Worm (Caenorhabditis elegans) whole organism, L1 larva: ENCODE measurements around the gene zig-2.
"Not testable (repeated sequence)": the region's sequence is repeated elsewhere in the genome, so short reads cannot be mapped to it uniquely, and the experiment has no call there.

Experiments used
- C34B4.2 ChIP-seq: sonication (generic microtip); optimal IDR thresholded peaks from 2 replicates; lab custom pipeline; 2017; ENCODE audit warnings: mild to moderate bottlenecking, missing genetic modification characterization, missing compliant biosample characterization
- F16B12.6 ChIP-seq: fragments of 150-350 bp; optimal IDR thresholded peaks from 2 replicates; lab custom pipeline; 2014; ENCODE audit warnings: missing biosample characterization, missing genetic modification characterization
- aha-1 ChIP-seq: fragments of 150-350 bp; optimal IDR thresholded peaks from 2 replicates; lab custom pipeline; 2014; ENCODE audit warnings: missing biosample characterization, missing genetic modification characterization
- alr-1 ChIP-seq: fragments of 200-800 bp; sonication (Bioruptor generic); optimal IDR thresholded peaks from 2 replicates; lab custom pipeline; 2018; ENCODE audit warnings: borderline replicate concordance, mild to moderate bottlenecking, missing genetic modification characterization, missing compliant biosample characterization
- aly-2 ChIP-seq: fragments of 150-350 bp; optimal IDR thresholded peaks from 2 replicates; lab custom pipeline; 2014; ENCODE audit warnings: missing biosample characterization, missing genetic modification characterization
- ama-1 ChIP-seq: fragments of 150-350 bp; optimal IDR thresholded peaks from 2 replicates; lab custom pipeline; 2014
- blmp-1 ChIP-seq: fragments of 150-350 bp; optimal IDR thresholded peaks from 2 replicates; lab custom pipeline; 2014; ENCODE audit warnings: missing biosample characterization, missing genetic modification characterization
- ceh-82 ChIP-seq, 3 experiments: fragments of 150-350 bp in 1 of 3; sonication (generic microtip) in 2 of 3; optimal IDR thresholded peaks; 2 replicates each; lab custom pipeline; 2014 to 2017; ENCODE audit warnings: missing biosample characterization in 3 of 3, missing genetic modification characterization in 3 of 3
- ceh-90 ChIP-seq: sonication (generic microtip); optimal IDR thresholded peaks from 2 replicates; lab custom pipeline; 2016; ENCODE audit warnings: missing genetic modification characterization, missing compliant biosample characterization
- egl-13 ChIP-seq: sonication (generic microtip); optimal IDR thresholded peaks from 2 replicates; lab custom pipeline; 2016; ENCODE audit warnings: missing genotype, missing genetic modification reagents, missing genetic modification characterization, missing compliant biosample characterization
- egl-27 ChIP-seq, 2 experiments: fragments of 150-350 bp in 1 of 2; sonication (generic microtip); optimal IDR thresholded peaks; 3 replicates each; lab custom pipeline; 2017 to 2018; ENCODE audit warnings: missing biosample characterization in 2 of 2, missing genetic modification characterization in 2 of 2, missing genetic modification reagents in 2 of 2
- ets-5 ChIP-seq: fragments of 200-800 bp; sonication (Bioruptor generic); IDR thresholded peaks from 2 replicates; pipeline ENCODE4 v1.3.6; 2022; ENCODE audit warnings: missing genetic modification characterization, missing compliant biosample characterization
- fkh-10 ChIP-seq: sonication (generic microtip); optimal IDR thresholded peaks from 2 replicates; lab custom pipeline; 2017; ENCODE audit warnings: missing biosample characterization, missing genetic modification reagents, missing genetic modification characterization
- fkh-8 ChIP-seq: sonication (generic microtip); optimal IDR thresholded peaks from 2 replicates; lab custom pipeline; 2016; ENCODE audit warnings: mild to moderate bottlenecking, missing genetic modification characterization, missing compliant biosample characterization
- fos-1 ChIP-seq: fragments of 150-350 bp; optimal IDR thresholded peaks from 2 replicates; lab custom pipeline; 2014; ENCODE audit warnings: missing biosample characterization, missing genetic modification characterization
- grh-1 ChIP-seq: fragments of 200-800 bp; sonication (Bioruptor generic); IDR thresholded peaks from 2 replicates; pipeline ENCODE4 v1.3.6; 2022; ENCODE audit warnings: missing genetic modification reagents, missing genetic modification characterization, missing compliant biosample characterization
- hlh-17 ChIP-seq: fragments of 200-800 bp; sonication (Bioruptor generic); optimal IDR thresholded peaks from 2 replicates; lab custom pipeline; 2018; ENCODE audit warnings: missing genetic modification characterization, mild to moderate bottlenecking, missing compliant biosample characterization, moderate library complexity, borderline replicate concordance
- hlh-4 ChIP-seq: sonication (generic microtip); optimal IDR thresholded peaks from 2 replicates; lab custom pipeline; 2016; ENCODE audit warnings: mild to moderate bottlenecking, missing genetic modification characterization, missing compliant biosample characterization
- isw-1 ChIP-seq: fragments of 200-800 bp; sonication (Bioruptor generic); IDR thresholded peaks from 2 replicates; pipeline ENCODE4 v1.3.6; 2022; ENCODE audit warnings: missing genetic modification characterization, missing compliant biosample characterization
- jun-1 ChIP-seq: fragments of 150-350 bp; optimal IDR thresholded peaks from 2 replicates; lab custom pipeline; 2014; ENCODE audit warnings: missing biosample characterization, missing genetic modification reagents, missing genetic modification characterization
- lin-13 ChIP-seq: fragments of 150-350 bp; optimal IDR thresholded peaks from 2 replicates; lab custom pipeline; 2014; ENCODE audit warnings: missing biosample characterization, missing genetic modification reagents, missing genetic modification characterization
- lin-14 ChIP-seq: fragments of 200-800 bp; sonication (Bioruptor generic); optimal IDR thresholded peaks from 2 replicates; lab custom pipeline; 2018; ENCODE audit warnings: mild to moderate bottlenecking, missing genetic modification characterization, moderate library complexity, missing compliant biosample characterization
- lin-15B ChIP-seq: fragments of 150-350 bp; sonication (generic microtip); optimal IDR thresholded peaks from 3 replicates; lab custom pipeline; 2014; ENCODE audit warnings: missing biosample characterization, missing genetic modification characterization
- lin-39 ChIP-seq: fragments of 150-350 bp; optimal IDR thresholded peaks from 2 replicates; lab custom pipeline; 2014; ENCODE audit warnings: missing biosample characterization, missing genetic modification reagents, missing genetic modification characterization
- mdl-1 ChIP-seq, 2 experiments: fragments of 150-350 bp; optimal IDR thresholded peaks; 2 replicates each; lab custom pipeline; 2014 to 2017; ENCODE audit warnings: missing biosample characterization in 2 of 2, missing genetic modification characterization in 2 of 2, inconsistent platforms in 1 of 2
- mep-1 ChIP-seq: fragments of 150-350 bp; optimal IDR thresholded peaks from 2 replicates; lab custom pipeline; 2014; ENCODE audit warnings: missing biosample characterization, missing genetic modification characterization
- nhr-12 ChIP-seq: sonication (generic microtip); optimal IDR thresholded peaks from 2 replicates; lab custom pipeline; 2017; ENCODE audit warnings: missing biosample characterization, missing genetic modification characterization
- nhr-20 ChIP-seq: sonication (generic microtip); optimal IDR thresholded peaks from 2 replicates; lab custom pipeline; 2016; ENCODE audit warnings: mild to moderate bottlenecking, missing genetic modification characterization, missing compliant biosample characterization
- nhr-47 ChIP-seq: sonication (generic microtip); optimal IDR thresholded peaks from 2 replicates; lab custom pipeline; 2016; ENCODE audit warnings: mild to moderate bottlenecking, missing genetic modification characterization, moderate library complexity, missing compliant biosample characterization
- nhr-71 ChIP-seq: sonication (generic microtip); optimal IDR thresholded peaks from 2 replicates; lab custom pipeline; 2016; ENCODE audit warnings: mild to moderate bottlenecking, missing genetic modification characterization, moderate library complexity, missing compliant biosample characterization
- nhr-76 ChIP-seq: sonication (generic microtip); optimal IDR thresholded peaks from 2 replicates; lab custom pipeline; 2017; ENCODE audit warnings: missing biosample characterization, missing genetic modification characterization
- nhr-85 ChIP-seq: sonication (generic microtip); peaks from one replicate; lab custom pipeline; 2016; ENCODE audit warnings: missing genetic modification characterization, inconsistent platforms, missing compliant biosample characterization
- nhr-90 ChIP-seq: sonication (generic microtip); optimal IDR thresholded peaks from 2 replicates; lab custom pipeline; 2016; ENCODE audit warnings: mild to moderate bottlenecking, missing genetic modification characterization, missing compliant biosample characterization; ENCODE audit not compliant: poor library complexity
- pag-3 ChIP-seq: sonication (generic microtip); optimal IDR thresholded peaks from 2 replicates; lab custom pipeline; 2017; ENCODE audit warnings: missing genetic modification characterization, mild to moderate bottlenecking, missing compliant biosample characterization, antibody characterized with exemption, borderline replicate concordance; ENCODE audit not compliant: insufficient read depth
- pax-3 ChIP-seq: fragments of 200-800 bp; sonication (Bioruptor generic); optimal IDR thresholded peaks from 2 replicates; lab custom pipeline; 2018; ENCODE audit warnings: mild to moderate bottlenecking, missing genetic modification characterization, moderate library complexity, missing compliant biosample characterization
- skn-1 ChIP-seq: fragments of 150-350 bp; optimal IDR thresholded peaks from 2 replicates; lab custom pipeline; 2014; ENCODE audit warnings: missing biosample characterization, missing genetic modification characterization
- snpc-4 ChIP-seq: fragments of 150-350 bp; optimal IDR thresholded peaks from 2 replicates; lab custom pipeline; 2014; ENCODE audit warnings: missing biosample characterization, missing genetic modification characterization
- sup-37 ChIP-seq: fragments of 200-800 bp; sonication (Bioruptor generic); optimal IDR thresholded peaks from 2 replicates; lab custom pipeline; 2018; ENCODE audit warnings: mild to moderate bottlenecking, missing genetic modification characterization, missing compliant biosample characterization
- swsn-7 ChIP-seq: sonication (generic microtip); optimal IDR thresholded peaks from 2 replicates; lab custom pipeline; 2016; ENCODE audit warnings: missing genetic modification characterization, missing compliant biosample characterization
- unc-130 ChIP-seq: fragments of 150-350 bp; optimal IDR thresholded peaks from 2 replicates; lab custom pipeline; 2017; ENCODE audit warnings: missing biosample characterization, missing genetic modification characterization, inconsistent platforms
- unc-62 ChIP-seq: fragments of 150-350 bp; optimal IDR thresholded peaks from 2 replicates; lab custom pipeline; 2014; ENCODE audit warnings: missing biosample characterization, missing genetic modification reagents, missing genetic modification characterization
- unc-98 ChIP-seq: fragments of 200-800 bp; sonication (Bioruptor generic); IDR thresholded peaks from 2 replicates; pipeline ENCODE4 v1.3.6; 2022; ENCODE audit warnings: missing genetic modification characterization, missing compliant biosample characterization
- zag-1 ChIP-seq: fragments of 150-350 bp; optimal IDR thresholded peaks from 2 replicates; lab custom pipeline; 2014; ENCODE audit warnings: missing biosample characterization, missing genetic modification characterization
- zip-4 ChIP-seq: fragments of 200-800 bp; sonication (Bioruptor generic); optimal IDR thresholded peaks from 2 replicates; lab custom pipeline; 2018; ENCODE audit warnings: mild to moderate bottlenecking, missing genetic modification characterization, moderate library complexity, missing compliant biosample characterization

The zig-2 gene

ce11 chrX:12304231-12304630 is 37.0 kb downstream of the zig-2 start:
- TF ChIP-seq swsn-7 (no peak), egl-27 (tag; optimal IDR thresholded peaks at IDR 0.05; lab: Kevin White, UChicago) (no peak), aha-1 (tag; lab: Kevin White, UChicago) (no peak), nhr-71 (tag; lab: Kevin White, UChicago) (no peak), blmp-1 (tag; lab: Kevin White, UChicago) (no peak), fkh-8 (tag; lab: Kevin White, UChicago) (no peak), unc-98 (GFP tag; lab: Robert Waterston, UW) (no peak), egl-13 (tag; lab: Kevin White, UChicago) (no peak), unc-130 (no peak), lin-14 (GFP tag; lab: Kevin White, UChicago) (no peak), F16B12.6 (tag; lab: Kevin White, UChicago) (no peak), skn-1 (tag; lab: Kevin White, UChicago) (no peak), nhr-20 (tag; lab: Kevin White, UChicago) (no peak), ceh-82 (tag; optimal IDR thresholded peaks at IDR 0.05; lab: Kevin White, UChicago) (no peak), ama-1 (lab: Kevin White, UChicago) (no peak), isw-1 (GFP tag; lab: Robert Waterston, UW) (no peak), lin-39 (no peak), snpc-4 (tag; lab: Kevin White, UChicago) (no peak), pag-3 (tag; lab: Kevin White, UChicago) (no peak)
- TF ChIP-seq, all 84 proteins: peak for 0

- not testable (repeated sequence) for TF ChIP-seq ets-5 (GFP tag; lab: Robert Waterston, UW); zip-4; grh-1
- TF ChIP-seq, all 84 proteins: peak for 0; not testable (repeated sequence) for 84
Observed at ce11 chrX:12302755-12303154, 38.5 kb downstream of the zig-2 start, which contains the start of gene dot-1.3. Gene dot-1.3, minus strand, starts transcription at chrX:12302855.

- TF ChIP-seq mdl-1 (tag; optimal IDR thresholded peaks at IDR 0.05; lab: Kevin White, UChicago) (no peak), nhr-85 (tag; lab: Kevin White, UChicago) (peak; percentile 1)
Observed at ce11 chrX:12299834-12300233, 41.4 kb downstream of the zig-2 start, which contains the start of gene W06D11.5. Gene W06D11.5, plus strand, starts transcription at chrX:12300134.

ce11 chrX:12298324-12298723 is 42.9 kb downstream of the zig-2 start, which contains the start of gene W06D11.3:
Gene W06D11.3, plus strand, starts transcription at chrX:12298683.
- TF ChIP-seq aly-2 (tag; lab: Kevin White, UChicago) = no peak
- TF ChIP-seq lin-15B (tag; lab: Kevin White, UChicago) = no peak
- no peak for TF ChIP-seq jun-1 (tag; lab: Kevin White, UChicago)
- no peak for TF ChIP-seq ceh-90
- no peak for TF ChIP-seq unc-62 (GFP tag; lab: Kevin White, UChicago)
- no peak for TF ChIP-seq nhr-76
- TF ChIP-seq pax-3 (tag; lab: Kevin White, UChicago) = no peak
- TF ChIP-seq mep-1 = no peak
- TF ChIP-seq zip-4 = no peak
- no peak for TF ChIP-seq hlh-17 (GFP tag; lab: Kevin White, UChicago)

- TF ChIP-seq swsn-7 (no peak), zag-1 (no peak), lin-13 (no peak), nhr-12 (tag; lab: Kevin White, UChicago) (no peak), nhr-47 (tag; lab: Kevin White, UChicago) (no peak), fos-1 (tag; lab: Kevin White, UChicago) (no peak), nhr-90 (no peak), C34B4.2 (tag; lab: Kevin White, UChicago) (no peak), sup-37 (GFP tag; lab: Kevin White, UChicago) (no peak), fkh-10 (GFP tag; lab: Kevin White, UChicago) (no peak), hlh-4 (no peak), alr-1 (no peak)
- TF ChIP-seq, all 84 proteins: peak for 0
Observed at ce11 chrX:12296392-12296791, 44.8 kb downstream of the zig-2 start, which contains the start of gene W06D11.2. Gene W06D11.2, minus strand, starts transcription at chrX:12296730.
